Fruit fly (Drosophila melanogaster): ENCODE results near the gene CG43169.

The CG43169 gene

dm6 chr3L:8859936-8860335, 28.5 kb downstream of the CG43169 start (continued):
- TF ChIP-seq CG15336 (GFP tag; IDR thresholded peaks at IDR 0.05) (peak; percentile 29; the same call in 1 of the 2 replicates), CG1621 (tag; optimal IDR thresholded peaks at IDR 0.05) (no peak), vri (GFP tag; optimal IDR thresholded peaks at IDR 0.05) (no peak), spab (GFP tag; optimal IDR thresholded peaks at IDR 0.05) (peak; percentile 64), esn (GFP tag; optimal IDR thresholded peaks at IDR 0.05) (no peak), CG34406 (GFP tag; optimal IDR thresholded peaks at IDR 0.05) (no peak), Lpt (GFP tag; optimal IDR thresholded peaks at IDR 0.05) (peak; percentile 34), dsx (GFP tag; optimal IDR thresholded peaks at IDR 0.05; ENCODE audit: poor library complexity, severe bottlenecking) (peak; percentile 9), CG10631 (GFP tag; optimal IDR thresholded peaks at IDR 0.05) (peak; percentile 41), fkh (GFP tag; optimal IDR thresholded peaks at IDR 0.05) (no peak), Sox14 (GFP tag; optimal IDR thresholded peaks at IDR 0.05) (no peak), net (GFP tag; optimal IDR thresholded peaks at IDR 0.05) (no peak), CG8119 (GFP tag; IDR thresholded peaks at IDR 0.05) (no peak; the same call in 2 of the 3 replicates), CG9139 (GFP tag; optimal IDR thresholded peaks at IDR 0.05) (peak; percentile 9), achi (GFP tag; optimal IDR thresholded peaks at IDR 0.05) (no peak), CG16779 (tag; optimal IDR thresholded peaks at IDR 0.05) (no peak), CG6854 (GFP tag; optimal IDR thresholded peaks at IDR 0.05) (no peak), CG11762 (GFP tag; optimal IDR thresholded peaks at IDR 0.05; ENCODE audit: insufficient read depth) (peak; percentile 15), CG6163 (GFP tag; IDR thresholded peaks at IDR 0.05) (peak; percentile 24; the same call in 1 of the 3 replicates), ss (GFP tag; optimal IDR thresholded peaks at IDR 0.05) (no peak), topi (GFP tag; optimal IDR thresholded peaks at IDR 0.05) (no peak), Hr38 (GFP tag; optimal IDR thresholded peaks at IDR 0.05) (no peak), CG11902 (GFP tag; optimal IDR thresholded peaks at IDR 0.05) (no peak), CG3032 (tag; optimal IDR thresholded peaks at IDR 0.05) (peak; percentile 33), CG31627 (GFP tag; optimal IDR thresholded peaks at IDR 0.05) (no peak), Blimp-1 (GFP tag; optimal IDR thresholded peaks at IDR 0.05) (no peak), Hr4 (GFP tag; optimal IDR thresholded peaks at IDR 0.05) (peak; percentile 27), CG8319 (GFP tag; optimal IDR thresholded peaks at IDR 0.05) (no peak), OdsH (GFP tag; optimal IDR thresholded peaks at IDR 0.05) (peak; percentile 1), salr (GFP tag; optimal IDR thresholded peaks at IDR 0.05) (peak in 1 of 2 experiments; percentile 62), CG32006 (GFP tag; optimal IDR thresholded peaks at IDR 0.05) (peak; percentile 58), fd59A (GFP tag; optimal IDR thresholded peaks at IDR 0.05) (no peak), Eip75B (GFP tag; optimal IDR thresholded peaks at IDR 0.05) (no peak)

DNA sequence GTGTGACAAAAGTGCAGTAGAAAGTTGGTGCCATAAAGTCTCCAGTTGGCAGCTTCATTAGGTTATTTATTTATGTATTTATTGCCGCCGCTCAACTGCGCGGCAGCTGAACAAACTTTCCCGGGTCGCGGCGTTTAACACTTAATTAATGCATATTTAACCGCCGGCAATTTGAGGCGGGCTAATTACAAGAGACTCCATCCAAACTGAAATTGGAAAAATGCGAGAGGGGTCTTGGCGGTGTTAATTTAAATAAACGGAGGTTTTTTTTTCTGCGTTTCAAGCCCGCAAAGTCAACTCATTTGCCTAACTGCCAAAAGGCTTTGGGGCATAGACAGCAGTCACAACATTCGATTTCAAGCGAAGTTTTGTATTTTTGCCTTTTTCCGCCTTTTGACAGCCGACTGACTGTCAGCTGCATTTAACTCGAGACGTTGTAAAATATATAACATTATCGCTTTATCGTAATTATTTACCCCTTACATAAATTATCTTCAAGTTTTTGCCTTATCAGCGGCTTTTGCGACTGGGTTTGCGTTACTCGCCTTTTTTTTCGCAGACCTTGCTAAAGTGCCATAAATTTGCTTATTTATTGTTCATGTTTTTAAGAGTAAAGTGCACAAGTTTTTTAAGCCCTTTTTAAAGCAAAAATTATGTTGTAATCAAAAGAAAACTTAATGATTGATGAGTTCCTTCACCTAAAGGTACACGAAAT, 30.6 kb downstream of the CG43169 start:
- TF ChIP-seq Eip78C (GFP tag): peak; percentile 14
- TF ChIP-seq achi (GFP tag; optimal IDR thresholded peaks at IDR 0.05): no peak

- TF ChIP-seq Smox (GFP tag; optimal IDR thresholded peaks at IDR 0.05) (no peak), fkh (GFP tag; optimal IDR thresholded peaks at IDR 0.05) (peak; percentile 27), Sox14 (GFP tag; optimal IDR thresholded peaks at IDR 0.05) (no peak), CG9139 (GFP tag; optimal IDR thresholded peaks at IDR 0.05) (no peak), svp (GFP tag) (no peak), CG11294 (GFP tag; IDR thresholded peaks at IDR 0.05) (no peak)
Observed at dm6 chr3L:8856875-8857274, 31.6 kb downstream of the CG43169 start.
